Fruit fly (Drosophila melanogaster): ENCODE data around the gene Rbp4.

The Rbp4 gene

DNA sequence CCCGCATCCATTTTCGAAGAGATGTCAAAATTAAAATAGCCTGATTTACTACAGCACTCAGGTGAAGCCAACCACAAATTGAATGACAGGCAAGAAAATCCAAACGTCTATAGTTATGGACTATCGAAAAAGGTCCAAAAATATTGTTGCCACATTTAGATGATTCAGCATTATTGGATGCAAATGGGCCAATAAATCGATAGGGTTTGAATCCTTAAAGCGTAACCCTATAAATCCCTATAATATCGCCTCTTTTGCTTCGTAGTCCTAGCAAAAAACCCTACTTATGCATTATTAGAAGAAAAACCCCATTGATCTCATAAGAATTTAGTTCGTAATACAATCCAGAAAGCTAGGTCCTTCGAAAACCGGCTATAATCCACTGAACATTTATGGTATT is at the start of gene Rbp4:
Gene Rbp4, minus strand, starts transcription at position 101 of the 400 bp plus-strand sequence.
- TF ChIP-seq net (GFP tag; optimal IDR thresholded peaks at IDR 0.05), result no peak

DNA sequence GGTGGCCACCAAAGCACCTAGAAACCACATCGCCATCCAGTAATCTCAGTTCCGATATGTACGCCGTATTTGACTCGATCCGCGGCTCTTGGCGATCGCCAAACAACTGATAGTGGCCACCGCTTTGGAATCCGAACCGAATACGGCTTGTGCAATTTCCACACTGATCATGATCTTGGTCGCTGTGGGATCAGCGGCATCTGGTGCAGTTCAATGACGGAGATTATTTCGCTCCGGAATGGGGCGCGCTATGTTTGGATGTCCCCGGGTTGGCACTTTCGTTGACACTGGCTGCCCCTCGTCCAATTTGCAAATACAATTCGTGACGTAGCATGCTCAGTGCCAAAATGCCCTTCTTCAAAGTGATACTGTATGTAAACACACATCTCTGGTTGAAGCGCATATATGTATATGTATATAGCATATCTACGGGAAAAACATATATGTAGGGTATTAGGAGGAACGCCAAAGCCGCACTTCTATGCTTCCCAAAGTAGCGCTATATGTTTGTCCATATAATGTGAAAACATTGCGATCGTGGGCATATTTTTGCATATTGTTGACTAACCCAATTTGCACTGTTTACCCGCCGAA is 49.2 kb upstream of the Rbp4 start, which contains the start of gene Adgf-D:
Gene Adgf-D, minus strand, starts transcription at position 111 of the 594 bp plus-strand sequence.
- TF ChIP-seq topi (GFP tag; optimal IDR thresholded peaks at IDR 0.05), result no peak
- TF ChIP-seq CG6792 (GFP tag; optimal IDR thresholded peaks at IDR 0.05), result no peak
- TF ChIP-seq CG6163 (GFP tag; IDR thresholded peaks at IDR 0.05), result 0 out of 3 replicates have a peak, but pooled peaks have one; percentile 19
- no peak for TF ChIP-seq CG1621 (tag; optimal IDR thresholded peaks at IDR 0.05)
- no peak for TF ChIP-seq Gug (GFP tag; IDR thresholded peaks at IDR 0.05)
- TF ChIP-seq svp (GFP tag), result peak; percentile 91
- no peak for TF ChIP-seq pdm3 (GFP tag; optimal IDR thresholded peaks at IDR 0.05)
- no peak for TF ChIP-seq CG10631 (GFP tag; optimal IDR thresholded peaks at IDR 0.05)

- no peak for TF ChIP-seq fkh (GFP tag; optimal IDR thresholded peaks at IDR 0.05)
- TF ChIP-seq Sox14 (GFP tag; optimal IDR thresholded peaks at IDR 0.05), result no peak
- TF ChIP-seq Ets96B (tag; optimal IDR thresholded peaks at IDR 0.05), result no peak
- TF ChIP-seq CG11902 (GFP tag; optimal IDR thresholded peaks at IDR 0.05), result no peak
Observed at dm6 chr3R:13700738-13701137, 44.5 kb upstream of the Rbp4 start, which contains the start of gene f-cup. f-cup (minus strand) TSS chr3R:13700838.

DNA sequence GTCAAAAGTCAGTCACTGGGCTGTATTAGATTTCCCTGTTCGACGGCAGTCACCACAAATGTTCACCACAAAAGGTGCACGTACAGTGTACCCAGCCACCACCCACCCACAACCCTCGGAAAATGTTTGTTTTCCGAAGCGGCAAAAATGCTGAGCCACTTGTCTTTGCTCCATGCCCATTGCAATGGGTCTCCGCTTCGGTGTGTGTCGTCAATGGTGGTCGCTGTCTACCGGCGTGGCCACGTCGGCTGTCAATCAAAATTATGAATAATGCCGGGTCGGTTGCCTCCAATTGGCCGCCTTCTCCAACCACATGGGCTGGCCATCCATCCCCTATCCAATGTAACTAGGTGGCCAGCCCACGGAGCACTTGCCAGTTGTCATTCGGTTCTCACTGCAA is 44.0 kb upstream of the Rbp4 start, which contains the start of gene ninaB:
Gene ninaB, plus strand, starts transcription at position 374 of the 400 bp plus-strand sequence.
- TF ChIP-seq CG6163 (GFP tag; IDR thresholded peaks at IDR 0.05) (no peak), CG6276 (GFP tag; optimal IDR thresholded peaks at IDR 0.05) (no peak), Smox (GFP tag; optimal IDR thresholded peaks at IDR 0.05) (no peak), CG6808 (GFP tag; optimal IDR thresholded peaks at IDR 0.05) (no peak), Gug (GFP tag; IDR thresholded peaks at IDR 0.05) (no peak), Sox14 (GFP tag; optimal IDR thresholded peaks at IDR 0.05) (no peak), Sox102F (GFP tag; optimal IDR thresholded peaks at IDR 0.05) (no peak), vri (GFP tag; optimal IDR thresholded peaks at IDR 0.05) (no peak), svp (GFP tag) (no peak), Hr4 (GFP tag; optimal IDR thresholded peaks at IDR 0.05) (no peak), CG31627 (GFP tag; optimal IDR thresholded peaks at IDR 0.05) (no peak), ss (GFP tag; optimal IDR thresholded peaks at IDR 0.05) (no peak), CG11902 (GFP tag; optimal IDR thresholded peaks at IDR 0.05) (no peak), CG8319 (GFP tag; optimal IDR thresholded peaks at IDR 0.05) (no peak), CG3032 (tag; optimal IDR thresholded peaks at IDR 0.05) (no peak), Eip93F (GFP tag; optimal IDR thresholded peaks at IDR 0.05) (no peak), eg (GFP tag; IDR thresholded peaks at IDR 0.05) (no peak), Met (GFP tag; optimal IDR thresholded peaks at IDR 0.05) (no peak), dsx (GFP tag; optimal IDR thresholded peaks at IDR 0.05; ENCODE audit: poor library complexity, severe bottlenecking) (no peak), Hr39 (GFP tag; optimal IDR thresholded peaks at IDR 0.05) (no peak)

DNA sequence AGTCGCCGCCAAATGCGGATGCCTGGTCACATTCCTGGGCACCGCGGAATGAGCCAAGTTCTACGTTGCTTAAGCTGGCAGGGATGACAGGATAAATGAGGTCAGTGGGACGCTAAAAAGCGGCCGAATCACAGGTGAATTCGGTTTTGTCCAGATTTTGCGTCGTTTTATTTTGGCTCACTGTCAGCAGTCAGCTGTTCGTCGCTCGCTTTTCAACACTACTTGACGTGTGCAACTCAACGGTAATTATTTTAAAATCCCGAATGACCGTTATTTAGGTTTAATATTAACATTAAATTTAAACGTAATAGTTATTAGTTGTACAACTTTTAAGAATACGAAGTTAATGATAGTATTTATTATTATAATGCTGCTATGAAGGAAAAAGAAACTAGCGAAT is 43.2 kb upstream of the Rbp4 start:
- no peak for TF ChIP-seq Eip75B (GFP tag; optimal IDR thresholded peaks at IDR 0.05)
- no peak for TF ChIP-seq dac (GFP tag; optimal IDR thresholded peaks at IDR 0.05)
- no peak for TF ChIP-seq CG6808 (GFP tag; optimal IDR thresholded peaks at IDR 0.05)
- no peak for TF ChIP-seq CG31627 (GFP tag; optimal IDR thresholded peaks at IDR 0.05)
- no peak for TF ChIP-seq CG11902 (GFP tag; optimal IDR thresholded peaks at IDR 0.05)
- TF ChIP-seq cyc (GFP tag; optimal IDR thresholded peaks at IDR 0.05), result no peak

dm6 chr3R:13693753-13694152 is 37.6 kb upstream of the Rbp4 start, which contains the start of gene CG14367:
CG14367 (plus strand) TSS chr3R:13694053.
- TF ChIP-seq CG9139 (GFP tag; optimal IDR thresholded peaks at IDR 0.05) (no peak), CG31627 (GFP tag; optimal IDR thresholded peaks at IDR 0.05) (no peak), achi (GFP tag; optimal IDR thresholded peaks at IDR 0.05) (no peak), CG6792 (GFP tag; optimal IDR thresholded peaks at IDR 0.05) (no peak), fd59A (GFP tag; optimal IDR thresholded peaks at IDR 0.05) (no peak), net (GFP tag; optimal IDR thresholded peaks at IDR 0.05) (no peak), ss (GFP tag; optimal IDR thresholded peaks at IDR 0.05) (no peak), Hr4 (GFP tag; optimal IDR thresholded peaks at IDR 0.05) (no peak), Sox15 (GFP tag; optimal IDR thresholded peaks at IDR 0.05) (no peak), CG1621 (tag; optimal IDR thresholded peaks at IDR 0.05) (no peak), esn (GFP tag; optimal IDR thresholded peaks at IDR 0.05) (no peak), acj6 (GFP tag; optimal IDR thresholded peaks at IDR 0.05) (no peak), CG3919 (GFP tag; optimal IDR thresholded peaks at IDR 0.05) (no peak), CG4318 (GFP tag; optimal IDR thresholded peaks at IDR 0.05) (no peak), Eip93F (GFP tag; optimal IDR thresholded peaks at IDR 0.05) (no peak), spab (GFP tag; optimal IDR thresholded peaks at IDR 0.05) (no peak), svp (GFP tag) (no peak), salr (GFP tag; optimal IDR thresholded peaks at IDR 0.05) (no peak)
